Fruit fly (Drosophila melanogaster) whole organism, embryonic: ENCODE data around the gene Drs.

Experiments
- CG1024 ChIP-seq: fragments of 200-800 bp; sonication (Bioruptor generic); IDR thresholded peaks from 2 replicates; pipeline ENCODE4 v1.3.6; 2022; ENCODE audit warnings: missing biosample characterization, missing genetic modification characterization
- CG11093 ChIP-seq: fragments of 200-800 bp; sonication (Bioruptor generic); IDR thresholded peaks from 3 replicates; pipeline ENCODE4 v1.3.6; 2022; ENCODE audit warnings: missing biosample characterization, missing genetic modification characterization
- CG11456 ChIP-seq: fragments of 200-800 bp; sonication (Bioruptor generic); IDR thresholded peaks from 3 replicates; pipeline ENCODE4 v1.3.6; 2022; ENCODE audit warnings: missing biosample characterization, missing genetic modification characterization
- CG14965 ChIP-seq: fragments of 200-800 bp; sonication (Bioruptor generic); optimal IDR thresholded peaks from 2 replicates; lab custom pipeline; 2016; ENCODE audit warnings: missing biosample characterization, missing genetic modification characterization, borderline replicate concordance
- CG1603 ChIP-seq: fragments of 200-800 bp; sonication (Bioruptor generic); optimal IDR thresholded peaks from 2 replicates; lab custom pipeline; 2019; ENCODE audit warnings: missing biosample characterization, mild to moderate bottlenecking, missing genetic modification characterization, moderate library complexity
- CG17328 ChIP-seq: fragments of 200-800 bp; sonication (Bioruptor generic); IDR thresholded peaks from 2 replicates; pipeline ENCODE4 v1.3.6; 2022; ENCODE audit warnings: missing biosample characterization, missing genetic modification characterization
- CG17359 ChIP-seq: fragments of 200-800 bp; sonication (Bioruptor generic); optimal IDR thresholded peaks from 3 replicates; lab custom pipeline; 2018; ENCODE audit warnings: missing biosample characterization, mild to moderate bottlenecking, missing genetic modification characterization, moderate library complexity
- CG17385 ChIP-seq: fragments of 200-800 bp; sonication (Bioruptor generic); optimal IDR thresholded peaks from 3 replicates; lab custom pipeline; 2018; ENCODE audit warnings: missing biosample characterization, mild to moderate bottlenecking, missing genetic modification characterization
- CG18599 ChIP-seq: fragments of 200-800 bp; sonication (Bioruptor generic); optimal IDR thresholded peaks from 3 replicates; lab custom pipeline; 2017; ENCODE audit warnings: missing biosample characterization, missing genetic modification characterization, mild to moderate bottlenecking, moderate library complexity, missing genetic modification reagents
- CG31224 ChIP-seq: fragments of 200-800 bp; sonication (Bioruptor generic); IDR thresholded peaks from 2 replicates; pipeline ENCODE4 v1.3.6; 2022; ENCODE audit warnings: missing biosample characterization, missing genetic modification characterization
- CG32532 ChIP-seq: fragments of 200-800 bp; sonication (Bioruptor generic); IDR thresholded peaks from 2 replicates; pipeline ENCODE4 v1.3.6; 2022; ENCODE audit warnings: missing biosample characterization, missing genetic modification characterization
- CG33557 ChIP-seq: fragments of 200-800 bp; sonication (Bioruptor generic); optimal IDR thresholded peaks from 2 replicates; lab custom pipeline; 2019; ENCODE audit warnings: missing biosample characterization, mild to moderate bottlenecking, missing genetic modification characterization, moderate library complexity
- CG34224 ChIP-seq: fragments of 200-800 bp; sonication (Bioruptor generic); IDR thresholded peaks from 3 replicates; pipeline ENCODE4 v1.3.6; 2022; ENCODE audit warnings: missing biosample characterization, missing genetic modification characterization; ENCODE audit not compliant: partially characterized antibody
- CG6765 ChIP-seq: fragments of 200-800 bp; sonication (Bioruptor generic); optimal IDR thresholded peaks from 3 replicates; lab custom pipeline; 2017; ENCODE audit warnings: missing biosample characterization, mild to moderate bottlenecking, missing genetic modification characterization
- CG6791 ChIP-seq: fragments of 200-800 bp; sonication (Bioruptor generic); IDR thresholded peaks from 3 replicates; pipeline ENCODE4 v1.3.6; 2022; ENCODE audit warnings: missing biosample characterization, missing genetic modification characterization; ENCODE audit not compliant: partially characterized antibody
- D19B ChIP-seq: fragments of 200-800 bp; sonication (Bioruptor generic); optimal IDR thresholded peaks from 2 replicates; lab custom pipeline; 2017; ENCODE audit warnings: missing biosample characterization, mild to moderate bottlenecking, missing genetic modification characterization
- Dip3 ChIP-seq: fragments of 200-800 bp; sonication (Bioruptor generic); optimal IDR thresholded peaks from 3 replicates; lab custom pipeline; 2016; ENCODE audit warnings: missing biosample characterization, missing genetic modification characterization
- H2.0 ChIP-seq: fragments of 200-800 bp; sonication (Bioruptor generic); IDR thresholded peaks from 2 replicates; pipeline ENCODE4 v1.3.6; 2022; ENCODE audit warnings: missing biosample characterization, missing genetic modification characterization
- HLH4C ChIP-seq: fragments of 200-800 bp; sonication (Bioruptor generic); IDR thresholded peaks from 3 replicates; pipeline ENCODE4 v1.3.6; 2022; ENCODE audit warnings: missing biosample characterization, missing genetic modification characterization; ENCODE audit not compliant: partially characterized antibody
- Hr78 ChIP-seq, 2 experiments: fragments of 200-800 bp in 1 of 2; fragments of >200 bp in 1 of 2; sonication (Bioruptor generic) in 1 of 2; optimal IDR thresholded peaks; 2 replicates each; lab custom pipeline; 2017 to 2019; ENCODE audit warnings: missing biosample characterization in 2 of 2, missing genetic modification characterization in 2 of 2, mild to moderate bottlenecking in 1 of 2, moderate library complexity in 1 of 2
- Mad ChIP-seq: fragments of 200-800 bp; sonication (Bioruptor generic); optimal IDR thresholded peaks from 2 replicates; lab custom pipeline; 2016; ENCODE audit warnings: missing biosample characterization, missing genetic modification characterization
- Max ChIP-seq: fragments of 200-800 bp; sonication (Bioruptor generic); optimal IDR thresholded peaks from 2 replicates; lab custom pipeline; 2016; ENCODE audit warnings: missing biosample characterization, mild to moderate bottlenecking, missing genetic modification characterization
- NK7.1 ChIP-seq: fragments of 200-800 bp; sonication (Bioruptor generic); optimal IDR thresholded peaks from 3 replicates; lab custom pipeline; 2016; ENCODE audit warnings: missing biosample characterization, missing genetic modification characterization
- Rx ChIP-seq: fragments of 200-800 bp; sonication (Bioruptor generic); IDR thresholded peaks from 2 replicates; pipeline ENCODE4 v1.3.6; 2022; ENCODE audit warnings: missing biosample characterization, missing genetic modification characterization
- Side ChIP-seq: fragments of 200-800 bp; sonication (Bioruptor generic); optimal IDR thresholded peaks from 2 replicates; lab custom pipeline; 2016; ENCODE audit warnings: missing biosample characterization, missing genetic modification characterization
- Sry-β ChIP-seq: fragments of 200-800 bp; sonication (Bioruptor generic); optimal IDR thresholded peaks from 2 replicates; lab custom pipeline; 2018; ENCODE audit warnings: missing biosample characterization, mild to moderate bottlenecking, missing genetic modification characterization, moderate library complexity
- Taf1 ChIP-seq: fragments of 200-800 bp; sonication (Bioruptor generic); IDR thresholded peaks from 2 replicates; pipeline ENCODE4 v1.3.6; 2022; ENCODE audit warnings: missing biosample characterization, missing genetic modification characterization
- Trl ChIP-seq, 3 experiments: fragments of >200 bp in 2 of 3; fragments of 200-800 bp in 1 of 3; sonication (Bioruptor generic) in 1 of 3; optimal IDR thresholded peaks; 2 replicates in 1 of 3; 3 replicates in 2 of 3; lab custom pipeline; 2016 to 2017; ENCODE audit warnings: missing biosample characterization in 1 of 3, missing genetic modification characterization in 1 of 3
- Xrp1 ChIP-seq: fragments of 200-800 bp; sonication (Bioruptor generic); IDR thresholded peaks from 2 replicates; pipeline ENCODE4 v1.3.6; 2022; ENCODE audit warnings: missing biosample characterization, missing genetic modification characterization
- al ChIP-seq: fragments of 200-800 bp; sonication (Bioruptor generic); IDR thresholded peaks from 2 replicates; pipeline ENCODE4 v1.3.6; 2022; ENCODE audit warnings: missing biosample characterization, missing genetic modification characterization
- dmrt99B ChIP-seq: fragments of 200-800 bp; sonication (Bioruptor generic); optimal IDR thresholded peaks from 2 replicates; lab custom pipeline; 2018; ENCODE audit warnings: missing biosample characterization, mild to moderate bottlenecking, missing genetic modification characterization, moderate library complexity
- esg ChIP-seq: fragments of 200-800 bp; sonication (Bioruptor generic); conservative IDR thresholded peaks from 2 replicates; pipeline ENCODE4 v1.3.6; 2022; ENCODE audit warnings: missing biosample characterization, missing genetic modification characterization
- ewg ChIP-seq: fragments of 200-800 bp; sonication (Bioruptor generic); optimal IDR thresholded peaks from 3 replicates; lab custom pipeline; 2017; ENCODE audit warnings: mild to moderate bottlenecking, missing biosample characterization, missing genetic modification reagents, missing genetic modification characterization
- fd102C ChIP-seq: fragments of 200-800 bp; sonication (Bioruptor generic); optimal IDR thresholded peaks from 2 replicates; lab custom pipeline; 2018; ENCODE audit warnings: missing biosample characterization, mild to moderate bottlenecking, missing genetic modification characterization, moderate library complexity
- h ChIP-seq: fragments of >200 bp; optimal IDR thresholded peaks from 2 replicates; lab custom pipeline; 2017
- hbn ChIP-seq: fragments of 200-800 bp; sonication (Bioruptor generic); IDR thresholded peaks from 2 replicates; pipeline ENCODE4 v1.3.6; 2022; ENCODE audit warnings: missing biosample characterization, missing genetic modification characterization; ENCODE audit not compliant: partially characterized antibody
- nmo ChIP-seq: fragments of 200-800 bp; sonication (Bioruptor generic); optimal IDR thresholded peaks from 2 replicates; lab custom pipeline; 2018; ENCODE audit warnings: missing biosample characterization, mild to moderate bottlenecking, missing genetic modification characterization, moderate library complexity
- onecut ChIP-seq: fragments of 200-800 bp; sonication (Bioruptor generic); IDR thresholded peaks from 2 replicates; pipeline ENCODE4 v1.3.6; 2022; ENCODE audit warnings: missing biosample characterization, missing genetic modification characterization
- pzg ChIP-seq: fragments of 200-800 bp; sonication (Bioruptor generic); optimal IDR thresholded peaks from 3 replicates; lab custom pipeline; 2018; ENCODE audit warnings: missing biosample characterization, mild to moderate bottlenecking, missing genetic modification characterization, moderate library complexity
- ranshi ChIP-seq: fragments of 200-800 bp; sonication (Bioruptor generic); IDR thresholded peaks from 2 replicates; pipeline ENCODE4 v1.3.6; 2022; ENCODE audit warnings: missing biosample characterization, missing genetic modification characterization
- salm ChIP-seq: fragments of 200-800 bp; sonication (Bioruptor generic); optimal IDR thresholded peaks from 2 replicates; lab custom pipeline; 2018; ENCODE audit warnings: missing biosample characterization, mild to moderate bottlenecking, missing genetic modification characterization
- sqz ChIP-seq: fragments of 200-800 bp; sonication (Bioruptor generic); optimal IDR thresholded peaks from 3 replicates; lab custom pipeline; 2018; ENCODE audit warnings: missing biosample characterization, mild to moderate bottlenecking, missing genetic modification characterization
- tap ChIP-seq: fragments of 200-800 bp; optimal IDR thresholded peaks from 3 replicates; lab custom pipeline; 2019; ENCODE audit warnings: missing biosample characterization, mild to moderate bottlenecking, missing genetic modification characterization, moderate library complexity
- toy ChIP-seq: fragments of 200-800 bp; sonication (Bioruptor generic); IDR thresholded peaks from 2 replicates; pipeline ENCODE4 v1.3.6; 2022; ENCODE audit warnings: missing biosample characterization, missing genetic modification characterization
- ttk ChIP-seq: fragments of 200-800 bp; sonication (Bioruptor generic); IDR thresholded peaks from 2 replicates; pipeline ENCODE4 v2.1.2; 2022; ENCODE audit warnings: missing biosample characterization, missing genetic modification characterization
- unpg ChIP-seq: fragments of 200-800 bp; sonication (Bioruptor generic); optimal IDR thresholded peaks from 3 replicates; lab custom pipeline; 2018; ENCODE audit warnings: missing biosample characterization, mild to moderate bottlenecking, missing genetic modification characterization, moderate library complexity
- vnd ChIP-seq: fragments of 200-800 bp; sonication (Bioruptor generic); IDR thresholded peaks from 3 replicates; pipeline ENCODE4 v1.3.6; 2022; ENCODE audit warnings: missing biosample characterization, missing genetic modification characterization; ENCODE audit not compliant: partially characterized antibody

The Drs gene

dm6 chr3L:3388708-3389665 lies 19.6 kb downstream of the Drs start (continued):
- no peak for TF ChIP-seq dmrt99B (tag; lab: Kevin White, UChicago)
- peak; percentile 20 for TF ChIP-seq h (lab: Kevin White, UChicago)
- peak; percentile 11; the same call in 1 of the 2 replicates for TF ChIP-seq ttk (GFP tag; lab: Robert Waterston, UW)
- TF ChIP-seq nmo (GFP tag; lab: Kevin White, UChicago) = no peak
- TF ChIP-seq HLH4C (GFP tag; lab: Robert Waterston, UW) = no peak
- TF ChIP-seq Trl (optimal IDR thresholded peaks at IDR 0.05; lab: Kevin White, UChicago) = no peak
- TF ChIP-seq Trl (GFP tag; optimal IDR thresholded peaks at IDR 0.05; lab: Kevin White, UChicago) = no peak
- no peak for TF ChIP-seq al (GFP tag; lab: Robert Waterston, UW)
- TF ChIP-seq Taf1 (GFP tag; lab: Robert Waterston, UW) = no peak
- peak; percentile 17; the same call in 1 of the 2 replicates for TF ChIP-seq ranshi (GFP tag; lab: Robert Waterston, UW)
- TF ChIP-seq CG34224 = no peak
- 0 out of 2 replicates have a peak, but pooled peaks have one; percentile 13 for TF ChIP-seq CG17328 (GFP tag; lab: Robert Waterston, UW)
- TF ChIP-seq CG17385 (GFP tag; lab: Kevin White, UChicago) = no peak
- TF ChIP-seq Hr78 (GFP tag; optimal IDR thresholded peaks at IDR 0.05; lab: Kevin White, UChicago) = no peak
- no peak for TF ChIP-seq CG18599 (GFP tag; lab: Kevin White, UChicago)
- TF ChIP-seq CG31224 (GFP tag; lab: Robert Waterston, UW) = no peak
- TF ChIP-seq ewg (GFP tag; lab: Kevin White, UChicago) = no peak
- TF ChIP-seq vnd = no peak
- TF ChIP-seq Dip3 (GFP tag; lab: Kevin White, UChicago) = no peak
- TF ChIP-seq CG11456 (GFP tag; lab: Robert Waterston, UW) = no peak
- TF ChIP-seq H2.0 (GFP tag; lab: Robert Waterston, UW) = peak; percentile 23; the same call in 1 of the 2 replicates
- 0 out of 2 replicates have a peak, but pooled peaks have one; percentile 17 for TF ChIP-seq CG1024 (GFP tag; lab: Robert Waterston, UW)
- TF ChIP-seq Side (GFP tag; lab: Kevin White, UChicago) = no peak
- peak; percentile 80 for TF ChIP-seq sqz (GFP tag; lab: Kevin White, UChicago)
- no peak for TF ChIP-seq Sry-β (GFP tag; lab: Kevin White, UChicago)
- TF ChIP-seq esg (GFP tag; lab: Robert Waterston, UW) = peak; percentile 9; the same call in 1 of the 2 replicates
- no peak for TF ChIP-seq CG33557
- TF ChIP-seq D19B (GFP tag; lab: Kevin White, UChicago) = no peak
- no peak for TF ChIP-seq pzg (GFP tag; lab: Kevin White, UChicago)
- TF ChIP-seq CG17359 (tag; lab: Kevin White, UChicago) = peak; percentile 58
- no peak for TF ChIP-seq salm
- TF ChIP-seq unpg (GFP tag; lab: Kevin White, UChicago) = no peak
- peak; percentile 36 for TF ChIP-seq Rx (GFP tag; lab: Robert Waterston, UW)
- peak; percentile 55 for TF ChIP-seq tap (tag; lab: Kevin White, UChicago)
- 0 out of 3 replicates have a peak, but pooled peaks have one; percentile 29 for TF ChIP-seq CG11093 (GFP tag; lab: Robert Waterston, UW)
- TF ChIP-seq onecut (GFP tag; lab: Robert Waterston, UW) = no peak
- peak; percentile 47 for TF ChIP-seq CG1603
- no peak for TF ChIP-seq hbn
- TF ChIP-seq Xrp1 (GFP tag; lab: Robert Waterston, UW) = peak; percentile 50
- TF ChIP-seq toy (GFP tag; lab: Robert Waterston, UW) = no peak
- no peak for TF ChIP-seq CG6765
- no peak for TF ChIP-seq Mad (GFP tag; lab: Kevin White, UChicago)
- no peak for TF ChIP-seq CG14965 (GFP tag; lab: Kevin White, UChicago)
- TF ChIP-seq CG6791 (GFP tag; lab: Robert Waterston, UW) = no peak
- TF ChIP-seq Max (GFP tag; lab: Kevin White, UChicago) = no peak
- no peak for TF ChIP-seq NK7.1 (GFP tag; lab: Kevin White, UChicago)
- TF ChIP-seq fd102C (GFP tag; lab: Kevin White, UChicago) = no peak
- 0 out of 2 replicates have a peak, but pooled peaks have one; percentile 26 for TF ChIP-seq CG32532 (GFP tag; lab: Robert Waterston, UW)
